Fruit fly (Drosophila melanogaster) whole organism, wandering third instar larva: ENCODE measurements around the gene mRpL3.

Experiments
- Abd-B ChIP-seq: fragments of >200 bp; optimal IDR thresholded peaks from 2 replicates; lab custom pipeline; 2017; ENCODE audit warnings: missing biosample characterization, missing genetic modification characterization
- CG9705 ChIP-seq: fragments of 200-800 bp; sonication (Bioruptor generic); optimal IDR thresholded peaks from 2 replicates; lab custom pipeline; 2018; ENCODE audit warnings: missing biosample characterization, mild to moderate bottlenecking, missing genetic modification characterization
- Hnf4 ChIP-seq: fragments of 200-800 bp; sonication (Bioruptor generic); optimal IDR thresholded peaks from 2 replicates; lab custom pipeline; 2016; ENCODE audit warnings: missing biosample characterization, mild to moderate bottlenecking, missing genetic modification characterization
- Myc ChIP-seq: fragments of >200 bp; optimal IDR thresholded peaks from 2 replicates; lab custom pipeline; 2017
- rgr ChIP-seq: fragments of 200-800 bp; sonication (Bioruptor generic); optimal IDR thresholded peaks from 3 replicates; lab custom pipeline; 2016; ENCODE audit warnings: missing biosample characterization, mild to moderate bottlenecking, missing genetic modification characterization
- tai ChIP-seq: sonication (Bioruptor generic); optimal IDR thresholded peaks from 2 replicates; lab custom pipeline; 2016; ENCODE audit warnings: missing biosample characterization, missing genetic modification characterization

dm6 chrX:15778846-15779245 is 17.8 kb downstream of the mRpL3 start, which contains the start of gene CG43673:
- TF ChIP-seq Hnf4 = no peak
- no peak for TF ChIP-seq tai (GFP tag; lab: Kevin White, UChicago)
- no peak for TF ChIP-seq rgr
- no peak for TF ChIP-seq Myc (lab: Kevin White, UChicago)
- TF ChIP-seq CG9705 = no peak
- no peak for TF ChIP-seq Abd-B (GFP tag; lab: Kevin White, UChicago)
